Fruit fly (Drosophila melanogaster) whole organism, embryonic: ENCODE measurements around the gene CG3841.

Source experiments
- CG10431 ChIP-seq: fragments of 200-800 bp; sonication (Bioruptor generic); optimal IDR thresholded peaks from 3 replicates; lab custom pipeline; 2018; ENCODE audit warnings: missing biosample characterization, mild to moderate bottlenecking, missing genetic modification characterization
- CG7745 ChIP-seq: fragments of 200-800 bp; sonication (Bioruptor generic); optimal IDR thresholded peaks from 2 replicates; lab custom pipeline; 2018; ENCODE audit warnings: missing biosample characterization, mild to moderate bottlenecking, missing genetic modification characterization, moderate library complexity
- Max ChIP-seq: fragments of 200-800 bp; sonication (Bioruptor generic); optimal IDR thresholded peaks from 2 replicates; lab custom pipeline; 2016; ENCODE audit warnings: missing biosample characterization, mild to moderate bottlenecking, missing genetic modification characterization
- Nf-YA ChIP-seq: fragments of 200-800 bp; sonication (Bioruptor generic); IDR thresholded peaks from 2 replicates; pipeline ENCODE4 v1.3.6; 2022; ENCODE audit warnings: missing biosample characterization, missing genetic modification characterization
- kay ChIP-seq: fragments of 200-800 bp; sonication (Bioruptor generic); optimal IDR thresholded peaks from 2 replicates; lab custom pipeline; 2016; ENCODE audit warnings: missing biosample characterization, missing genetic modification characterization
- maf-S ChIP-seq: fragments of 200-800 bp; sonication (Bioruptor generic); optimal IDR thresholded peaks from 2 replicates; lab custom pipeline; 2016; ENCODE audit warnings: missing biosample characterization, missing genetic modification characterization
- seq ChIP-seq: fragments of 200-800 bp; sonication (Bioruptor generic); IDR thresholded peaks from 2 replicates; pipeline ENCODE4 v1.3.6; 2022; ENCODE audit warnings: missing biosample characterization, missing genetic modification characterization

- TF ChIP-seq CG10431 (GFP tag; lab: Kevin White, UChicago) (no peak), Nf-YA (GFP tag; lab: Robert Waterston, UW) (no peak), kay (GFP tag; lab: Kevin White, UChicago) (no peak), seq (GFP tag; lab: Robert Waterston, UW) (no peak), CG7745 (no peak), maf-S (no peak), Max (GFP tag; lab: Kevin White, UChicago) (no peak)
Measured at dm6 chr2L:9589176-9589575, at the start of gene CG3841.
